Worm (Caenorhabditis elegans) whole organism, L4 larva: ENCODE data around the gene ZK470.6.

Experiments used
- D1046.2 ChIP-seq: fragments of 200-800 bp; sonication (Bioruptor generic); IDR thresholded peaks from 2 replicates; pipeline ENCODE4 v1.3.6; 2022; ENCODE audit warnings: missing genetic modification characterization, missing compliant biosample characterization
- F10B5.3 ChIP-seq: sonication (generic microtip); optimal IDR thresholded peaks from 2 replicates; lab custom pipeline; 2016; ENCODE audit warnings: mild to moderate bottlenecking, missing genetic modification characterization, missing compliant biosample characterization
- F37D6.2 ChIP-seq: sonication (generic microtip); optimal IDR thresholded peaks from 2 replicates; lab custom pipeline; 2016; ENCODE audit warnings: mild to moderate bottlenecking, missing genetic modification characterization, missing compliant biosample characterization
- R02D3.7 ChIP-seq: fragments of 150-350 bp; sonication (generic microtip); optimal IDR thresholded peaks from 3 replicates; lab custom pipeline; 2014; ENCODE audit warnings: missing biosample characterization, missing genetic modification characterization
- T26A8.4 ChIP-seq: fragments of 200-800 bp; sonication (Bioruptor generic); IDR thresholded peaks from 2 replicates; pipeline ENCODE4 v1.3.6; 2022; ENCODE audit warnings: missing genetic modification characterization, missing compliant biosample characterization
- Y75B8A.6 ChIP-seq: fragments of 200-800 bp; sonication (Bioruptor generic); IDR thresholded peaks from 2 replicates; pipeline ENCODE4 v1.3.6; 2022; ENCODE audit warnings: missing genetic modification reagents, missing genetic modification characterization, missing compliant biosample characterization
- ZK337.2 ChIP-seq: fragments of 200-800 bp; sonication (Bioruptor generic); IDR thresholded peaks from 2 replicates; pipeline ENCODE4 v1.3.6; 2022; ENCODE audit warnings: missing genetic modification reagents, missing genetic modification characterization, missing compliant biosample characterization
- ZK546.5 ChIP-seq, 2 experiments: sonication (generic microtip); optimal IDR thresholded peaks; 2 replicates each; lab custom pipeline; 2017; ENCODE audit warnings: missing biosample characterization in 2 of 2, missing genetic modification characterization in 2 of 2
- aha-1 ChIP-seq: fragments of 150-350 bp; peaks from one replicate; lab custom pipeline; 2014; ENCODE audit warnings: missing biosample characterization, missing genetic modification characterization
- aly-2 ChIP-seq: sonication (generic microtip); optimal IDR thresholded peaks from 2 replicates; lab custom pipeline; 2018; ENCODE audit warnings: missing biosample characterization, missing genetic modification characterization
- ama-1 ChIP-seq: fragments of 150-350 bp; optimal IDR thresholded peaks from 2 replicates; lab custom pipeline; 2014; ENCODE audit warnings: inconsistent platforms, mixed read lengths
- ceh-20 ChIP-seq: fragments of 200-800 bp; sonication (Bioruptor generic); IDR thresholded peaks from 2 replicates; pipeline ENCODE4 v1.3.6; 2022; ENCODE audit warnings: missing genetic modification reagents, missing genetic modification characterization, missing compliant biosample characterization
- ceh-44 ChIP-seq: fragments of 200-800 bp; sonication (Bioruptor generic); IDR thresholded peaks from 2 replicates; pipeline ENCODE4 v1.3.6; 2022; ENCODE audit warnings: missing genetic modification reagents, missing genetic modification characterization, missing compliant biosample characterization
- ceh-62 ChIP-seq: sonication (generic microtip); optimal IDR thresholded peaks from 2 replicates; lab custom pipeline; 2017; ENCODE audit warnings: missing biosample characterization, missing genetic modification characterization
- ceh-82 ChIP-seq: sonication (generic microtip); optimal IDR thresholded peaks from 2 replicates; lab custom pipeline; 2017; ENCODE audit warnings: missing biosample characterization, missing genetic modification characterization
- ces-1 ChIP-seq: fragments of 150-350 bp; sonication (generic microtip); optimal IDR thresholded peaks from 4 replicates; lab custom pipeline; 2014; ENCODE audit warnings: missing biosample characterization, missing genetic modification reagents, missing genetic modification characterization
- daf-16 ChIP-seq, 3 experiments: sonication (generic microtip); optimal IDR thresholded peaks; 2 replicates each; lab custom pipeline; 2016 to 2017; ENCODE audit warnings: missing genetic modification characterization in 3 of 3, missing genetic modification reagents in 3 of 3, mild to moderate bottlenecking in 2 of 3, missing compliant biosample characterization in 2 of 3, missing biosample characterization in 1 of 3, moderate library complexity in 1 of 3
- daf-19 ChIP-seq: fragments of 200-800 bp; sonication (Bioruptor generic); conservative IDR thresholded peaks from 2 replicates; pipeline ENCODE4 v1.3.6; 2022; ENCODE audit warnings: missing genetic modification characterization, missing compliant biosample characterization
- daf-8 ChIP-seq: fragments of 200-800 bp; sonication (Bioruptor generic); IDR thresholded peaks from 2 replicates; pipeline ENCODE4 v1.3.6; 2022; ENCODE audit warnings: missing genetic modification characterization, missing compliant biosample characterization
- dmd-8 ChIP-seq: fragments of 200-800 bp; sonication (Bioruptor generic); IDR thresholded peaks from 2 replicates; pipeline ENCODE4 v1.3.6; 2022; ENCODE audit warnings: missing genetic modification characterization, missing compliant biosample characterization
- gei-8 ChIP-seq: fragments of 200-800 bp; sonication (Bioruptor generic); optimal IDR thresholded peaks from 2 replicates; lab custom pipeline; 2018; ENCODE audit warnings: mild to moderate bottlenecking, missing genetic modification characterization, missing compliant biosample characterization
- hlh-11 ChIP-seq: fragments of 200-800 bp; sonication (Bioruptor generic); optimal IDR thresholded peaks from 2 replicates; lab custom pipeline; 2018; ENCODE audit warnings: mild to moderate bottlenecking, missing genetic modification characterization, missing compliant biosample characterization
- hmg-1.1 ChIP-seq: fragments of 200-800 bp; sonication (Bioruptor generic); IDR thresholded peaks from 2 replicates; pipeline ENCODE4 v1.3.6; 2022; ENCODE audit warnings: missing genetic modification reagents, missing genetic modification characterization, missing compliant biosample characterization
- lim-7 ChIP-seq: fragments of 200-800 bp; sonication (Bioruptor generic); IDR thresholded peaks from 2 replicates; pipeline ENCODE4 v1.3.6; 2022; ENCODE audit warnings: missing genetic modification characterization, missing compliant biosample characterization
- lin-13 ChIP-seq: fragments of 150-350 bp; optimal IDR thresholded peaks from 2 replicates; lab custom pipeline; 2014; ENCODE audit warnings: missing biosample characterization, missing genetic modification reagents, missing genetic modification characterization
- lin-15B ChIP-seq: fragments of 150-350 bp; sonication (generic microtip); optimal IDR thresholded peaks from 3 replicates; lab custom pipeline; 2014; ENCODE audit warnings: missing biosample characterization, missing genetic modification characterization
- lin-29 ChIP-seq: fragments of 200-800 bp; sonication (Bioruptor generic); IDR thresholded peaks from 2 replicates; pipeline ENCODE4 v1.3.6; 2022; ENCODE audit warnings: missing genetic modification reagents, missing genetic modification characterization, missing compliant biosample characterization
- lir-3 ChIP-seq: sonication (generic microtip); optimal IDR thresholded peaks from 2 replicates; lab custom pipeline; 2016; ENCODE audit warnings: mild to moderate bottlenecking, missing genetic modification characterization, missing compliant biosample characterization
- lsy-2 ChIP-seq, 2 experiments: fragments of 150-350 bp in 1 of 2; sonication (generic microtip) in 1 of 2; optimal IDR thresholded peaks; 2 replicates each; lab custom pipeline; 2014 to 2017; ENCODE audit warnings: missing biosample characterization in 2 of 2, missing genetic modification characterization in 2 of 2
- mxl-2 ChIP-seq: fragments of 200-800 bp; sonication (Bioruptor generic); conservative IDR thresholded peaks from 2 replicates; pipeline ENCODE4 v1.3.6; 2022; ENCODE audit warnings: missing genetic modification reagents, missing genetic modification characterization, missing compliant biosample characterization
- nhr-102 ChIP-seq: sonication (generic microtip); optimal IDR thresholded peaks from 2 replicates; lab custom pipeline; 2016; ENCODE audit warnings: mild to moderate bottlenecking, missing genetic modification characterization, moderate library complexity, missing compliant biosample characterization
- nhr-11 ChIP-seq: fragments of 150-350 bp; optimal IDR thresholded peaks from 2 replicates; lab custom pipeline; 2014; ENCODE audit warnings: missing biosample characterization, missing genetic modification characterization
- nhr-25 ChIP-seq: sonication (generic microtip); optimal IDR thresholded peaks from 2 replicates; lab custom pipeline; 2017; ENCODE audit warnings: missing genetic modification characterization, mild to moderate bottlenecking, missing compliant biosample characterization, antibody characterized with exemption, moderate library complexity, borderline replicate concordance; ENCODE audit not compliant: insufficient read depth
- nhr-28 ChIP-seq: fragments of 150-350 bp; optimal IDR thresholded peaks from 2 replicates; lab custom pipeline; 2014; ENCODE audit warnings: missing biosample characterization, missing genetic modification characterization
- nhr-48 ChIP-seq: sonication (generic microtip); optimal IDR thresholded peaks from 2 replicates; lab custom pipeline; 2016; ENCODE audit warnings: mild to moderate bottlenecking, missing genetic modification characterization, missing compliant biosample characterization
- pha-4 ChIP-seq, 2 experiments: fragments of 150-350 bp in 1 of 2; fragments of 200-800 bp in 1 of 2; sonication (Bioruptor generic) in 1 of 2; IDR thresholded peaks in 1 of 2; optimal IDR thresholded peaks in 1 of 2; 2 replicates each; pipeline versions ENCODE4 v1.3.6 to Lab custom; 2014 to 2022; ENCODE audit warnings: missing genetic modification characterization in 2 of 2, missing genetic modification reagents in 2 of 2, missing biosample characterization in 1 of 2, missing compliant biosample characterization in 1 of 2
- sdz-12 ChIP-seq: fragments of 200-800 bp; sonication (Bioruptor generic); optimal IDR thresholded peaks from 2 replicates; lab custom pipeline; 2018; ENCODE audit warnings: mild to moderate bottlenecking, missing genetic modification characterization, missing compliant biosample characterization
- skn-1 ChIP-seq: fragments of 150-350 bp; optimal IDR thresholded peaks from 2 replicates; lab custom pipeline; 2014; ENCODE audit warnings: missing biosample characterization, missing genetic modification characterization
- snpc-4 ChIP-seq: fragments of 150-350 bp; optimal IDR thresholded peaks from 2 replicates; lab custom pipeline; 2014; ENCODE audit warnings: missing biosample characterization, missing genetic modification characterization
- unc-62 ChIP-seq, 3 experiments: fragments of 150-350 bp in 1 of 3; sonication (generic microtip); optimal IDR thresholded peaks in 2 of 3; peaks in 1 of 3; 1 replicate in 1 of 3; 2 replicates in 2 of 3; lab custom pipeline; 2014 to 2017; ENCODE audit warnings: missing biosample characterization in 3 of 3, missing genetic modification characterization in 3 of 3, missing genetic modification reagents in 3 of 3, missing genotype in 1 of 3
- zfp-2 ChIP-seq: sonication (generic microtip); optimal IDR thresholded peaks from 2 replicates; lab custom pipeline; 2016; ENCODE audit warnings: mild to moderate bottlenecking, missing genetic modification characterization, missing compliant biosample characterization
- zip-2 ChIP-seq: fragments of 150-350 bp; optimal IDR thresholded peaks from 2 replicates; lab custom pipeline; 2014; ENCODE audit warnings: missing biosample characterization, missing genetic modification characterization

ZK470.6 gene

DNA sequence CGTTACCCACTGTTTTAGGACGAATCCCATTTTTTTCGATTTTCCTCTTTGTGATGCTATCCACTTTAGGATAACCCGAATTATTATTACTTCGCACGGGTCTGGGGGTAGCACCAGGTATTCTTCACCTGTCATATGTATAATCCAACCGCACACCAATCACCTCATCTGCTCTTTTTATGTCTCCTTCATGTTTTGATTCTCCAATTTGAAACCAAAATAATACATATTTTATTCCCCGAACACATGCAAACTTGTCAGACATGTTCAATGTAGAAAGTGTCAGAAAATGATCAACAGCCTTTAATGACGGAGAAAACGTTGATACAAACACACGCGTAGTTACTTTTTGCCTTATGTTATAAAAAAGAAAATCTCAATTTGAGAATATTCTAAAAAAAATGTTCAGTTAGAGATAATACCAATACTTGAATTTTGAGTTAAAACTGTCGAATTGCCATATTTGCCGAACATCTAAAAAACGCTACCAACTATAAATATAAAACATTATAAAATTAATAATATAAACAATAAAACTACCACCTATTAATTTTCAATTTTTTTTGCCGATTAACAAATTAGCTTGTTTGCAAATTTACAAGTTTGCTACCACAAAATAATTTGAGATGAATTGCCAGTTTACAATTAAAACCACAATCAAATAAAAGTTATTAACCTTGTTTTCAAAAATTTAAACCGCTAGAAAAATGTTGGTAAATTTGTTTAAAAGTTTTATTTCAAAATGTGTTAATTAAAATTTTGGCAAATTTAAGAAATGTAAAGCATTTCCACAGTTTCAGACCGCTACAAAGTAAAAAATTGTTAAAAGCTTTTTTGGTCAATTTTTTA, 29.5 kb downstream of the ZK470.6 start (continued):
- TF ChIP-seq hmg-1.1 (GFP tag; lab: Robert Waterston, UW): peak; percentile 39
- peak; percentile 6; the same call in 1 of the 2 replicates for TF ChIP-seq lin-29
- no peak for TF ChIP-seq dmd-8 (GFP tag; lab: Robert Waterston, UW)
- peak; percentile 83 for TF ChIP-seq Y75B8A.6 (GFP tag; lab: Robert Waterston, UW)
- TF ChIP-seq ceh-20 (GFP tag; lab: Robert Waterston, UW): peak; percentile 46; the same call in 1 of the 2 replicates
- TF ChIP-seq aha-1 (tag; lab: Kevin White, UChicago): peak; percentile 78
- peak; percentile 44 for TF ChIP-seq nhr-25 (tag; lab: Kevin White, UChicago)
- TF ChIP-seq zip-2: no peak

DNA sequence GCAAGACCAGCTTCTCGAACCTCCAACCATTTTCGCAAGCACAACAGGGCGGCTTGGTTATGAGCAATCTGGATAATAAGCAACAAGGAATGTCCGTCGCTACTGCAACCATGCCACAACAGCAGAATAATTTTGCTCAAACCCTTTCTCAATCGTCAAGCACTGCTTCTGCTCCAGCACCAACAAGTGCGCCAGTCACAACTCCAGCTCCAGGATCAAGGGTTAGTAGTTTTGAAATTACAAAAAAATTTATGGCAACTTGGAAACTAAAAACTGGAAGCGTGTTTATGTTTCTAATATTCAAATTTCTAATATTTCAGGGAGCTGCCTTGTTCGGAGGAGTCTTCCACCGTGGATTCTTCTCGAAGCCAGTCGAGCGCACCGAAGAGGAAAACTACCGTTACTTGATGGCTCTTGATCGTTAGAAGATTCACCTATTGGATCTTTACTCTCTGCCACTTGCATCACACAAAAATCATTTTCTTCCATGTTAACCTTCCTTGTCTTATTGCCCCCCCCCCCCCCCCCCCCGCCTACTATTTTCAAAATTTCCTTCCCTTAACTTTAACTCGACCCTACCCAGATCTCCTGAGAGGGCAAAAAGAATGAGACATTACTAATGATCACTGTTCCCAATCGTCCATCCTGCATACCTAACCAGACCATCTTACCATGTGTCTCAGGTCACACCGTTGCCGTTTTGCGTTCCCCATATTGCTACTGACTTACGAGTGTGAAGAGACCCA, 30.3 kb downstream of the ZK470.6 start:
- TF ChIP-seq daf-16 (GFP tag; optimal IDR thresholded peaks at IDR 0.05; lab: Kevin White, UChicago) (no peak), daf-16 (tag; optimal IDR thresholded peaks at IDR 0.05; lab: Kevin White, UChicago) (peak; percentile 0), F37D6.2 (tag; lab: Kevin White, UChicago) (peak; percentile 7), T26A8.4 (GFP tag; lab: Robert Waterston, UW) (peak; percentile 29; the same call in 1 of the 2 replicates), lsy-2 (tag; optimal IDR thresholded peaks at IDR 0.05; lab: Kevin White, UChicago) (peak in 1 of 2 experiments; percentile 1), R02D3.7 (tag; lab: Kevin White, UChicago) (no peak), pha-4 (GFP tag; IDR thresholded peaks at IDR 0.05; lab: Robert Waterston, UW) (0 out of 2 replicates have a peak, but pooled peaks have one; percentile 4), pha-4 (tag; optimal IDR thresholded peaks at IDR 0.05; lab: Kevin White, UChicago) (no peak), hmg-1.1 (GFP tag; lab: Robert Waterston, UW) (0 out of 2 replicates have a peak, but pooled peaks have one; percentile 21), aha-1 (tag; lab: Kevin White, UChicago) (peak; percentile 97), lir-3 (tag; lab: Kevin White, UChicago) (no peak)
- TF ChIP-seq, all 104 proteins: peak for 7

DNA sequence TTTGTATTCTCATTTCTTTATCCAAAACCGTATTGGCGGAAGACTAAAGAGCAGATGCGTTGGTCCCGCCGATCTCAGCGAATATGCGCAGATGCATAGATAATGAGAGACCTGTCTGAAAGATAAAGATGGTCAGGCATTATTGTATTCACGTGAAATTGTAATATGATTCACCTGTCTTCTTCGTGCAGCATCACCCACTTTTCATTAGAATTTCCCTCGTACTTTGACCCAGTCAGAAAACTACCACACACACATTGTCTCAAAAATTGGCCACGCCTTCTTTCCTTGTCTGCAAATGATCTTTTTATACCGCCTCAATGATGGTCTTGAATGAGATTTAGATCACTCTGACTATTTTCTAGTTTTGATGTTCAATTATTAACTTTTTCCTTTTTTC, 31.2 kb downstream of the ZK470.6 start:
- no peak for TF ChIP-seq gei-8
- TF ChIP-seq lin-13 (GFP tag; lab: Kevin White, UChicago): no peak
- no peak for TF ChIP-seq nhr-48 (tag; lab: Kevin White, UChicago)
- TF ChIP-seq mxl-2: peak; percentile 44; the same call in 1 of the 2 replicates
- no peak for TF ChIP-seq ZK546.5 (tag; optimal IDR thresholded peaks at IDR 0.05; lab: Kevin White, UChicago)
- TF ChIP-seq nhr-28: no peak
- peak in 1 of 2 experiments; percentile 58 for TF ChIP-seq unc-62 (GFP tag; optimal IDR thresholded peaks at IDR 0.05 in 1 of 2; lab: Kevin White, UChicago)
- no peak for TF ChIP-seq unc-62 (tag; optimal IDR thresholded peaks at IDR 0.05; lab: Kevin White, UChicago)
- TF ChIP-seq aha-1 (tag; lab: Kevin White, UChicago): peak; percentile 29
- no peak for TF ChIP-seq aly-2 (tag; lab: Kevin White, UChicago)
- no peak for TF ChIP-seq ama-1 (lab: Kevin White, UChicago)
- 0 out of 2 replicates have a peak, but pooled peaks have one; percentile 17 for TF ChIP-seq D1046.2 (GFP tag; lab: Robert Waterston, UW)
- no peak for TF ChIP-seq zfp-2 (tag; lab: Kevin White, UChicago)
- no peak for TF ChIP-seq ceh-82
- TF ChIP-seq sdz-12 (GFP tag; lab: Kevin White, UChicago): no peak
- TF ChIP-seq ceh-44 (GFP tag; lab: Robert Waterston, UW): no peak
- TF ChIP-seq F37D6.2 (tag; lab: Kevin White, UChicago): no peak
- no peak for TF ChIP-seq daf-8 (GFP tag; lab: Robert Waterston, UW)
- TF ChIP-seq daf-19 (GFP tag; lab: Robert Waterston, UW): no peak
- TF ChIP-seq nhr-11 (tag; lab: Kevin White, UChicago): no peak
- no peak for TF ChIP-seq lim-7 (GFP tag; lab: Robert Waterston, UW)
- TF ChIP-seq hlh-11: no peak
- no peak for TF ChIP-seq R02D3.7 (tag; lab: Kevin White, UChicago)
- TF ChIP-seq F10B5.3 (tag; lab: Kevin White, UChicago): no peak
- peak; percentile 23 for TF ChIP-seq nhr-25 (tag; lab: Kevin White, UChicago)
- TF ChIP-seq lin-15B (tag; lab: Kevin White, UChicago): no peak
- TF ChIP-seq nhr-102 (tag; lab: Kevin White, UChicago): no peak
- TF ChIP-seq ZK337.2 (GFP tag; lab: Robert Waterston, UW): no peak
- TF ChIP-seq skn-1 (tag; lab: Kevin White, UChicago): no peak
- TF ChIP-seq daf-16 (GFP tag; optimal IDR thresholded peaks at IDR 0.05; lab: Kevin White, UChicago): no peak
- TF ChIP-seq daf-16 (tag; optimal IDR thresholded peaks at IDR 0.05; lab: Kevin White, UChicago): peak; percentile 9
- TF ChIP-seq ces-1 (GFP tag; lab: Kevin White, UChicago): no peak
- no peak for TF ChIP-seq snpc-4 (tag; lab: Kevin White, UChicago)
- no peak for TF ChIP-seq ceh-62 (tag; lab: Kevin White, UChicago)
